Worm (Caenorhabditis elegans): ENCODE results near the gene T11F9.21.

- TF ChIP-seq hmbx-1 (tag; optimal IDR thresholded peaks at IDR 0.05) = no peak
- no peak for TF ChIP-seq sea-1 (GFP tag; conservative IDR thresholded peaks at IDR 0.05)
- no peak for TF ChIP-seq ama-1 (optimal IDR thresholded peaks at IDR 0.05)
- TF ChIP-seq ets-7 (tag; optimal IDR thresholded peaks at IDR 0.05) = no peak
- no peak for TF ChIP-seq pes-1 (GFP tag; IDR thresholded peaks at IDR 0.05)
- no peak for TF ChIP-seq hmg-4 (GFP tag; optimal IDR thresholded peaks at IDR 0.05)
- TF ChIP-seq flt-1 (GFP tag; IDR thresholded peaks at IDR 0.05) = no peak
- no peak for TF ChIP-seq hnd-1 (tag; optimal IDR thresholded peaks at IDR 0.05)
Measured at ce11 chrV:11496283-11496682, 3.7 kb downstream of the T11F9.21 start, which contains the start of gene htrl-1.

Data from whole organism, early embryonic.